Worm (Caenorhabditis elegans) whole organism, L4/young adult: ENCODE results near the gene ztf-13.

Source experiments
- W03F9.2 ChIP-seq: fragments of 150-350 bp; optimal IDR thresholded peaks from 2 replicates; lab custom pipeline; 2014; ENCODE audit warnings: missing biosample characterization, missing genetic modification characterization
- dao-5 ChIP-seq: sonication (generic microtip); optimal IDR thresholded peaks from 2 replicates; lab custom pipeline; 2016; ENCODE audit warnings: missing genotype, missing genetic modification characterization, moderate library complexity, missing compliant biosample characterization
- him-1 ChIP-seq: sonication (generic microtip); optimal IDR thresholded peaks from 2 replicates; lab custom pipeline; 2016; ENCODE audit warnings: missing genotype, missing genetic modification reagents, missing genetic modification characterization, missing compliant biosample characterization

The ztf-13 gene

DNA sequence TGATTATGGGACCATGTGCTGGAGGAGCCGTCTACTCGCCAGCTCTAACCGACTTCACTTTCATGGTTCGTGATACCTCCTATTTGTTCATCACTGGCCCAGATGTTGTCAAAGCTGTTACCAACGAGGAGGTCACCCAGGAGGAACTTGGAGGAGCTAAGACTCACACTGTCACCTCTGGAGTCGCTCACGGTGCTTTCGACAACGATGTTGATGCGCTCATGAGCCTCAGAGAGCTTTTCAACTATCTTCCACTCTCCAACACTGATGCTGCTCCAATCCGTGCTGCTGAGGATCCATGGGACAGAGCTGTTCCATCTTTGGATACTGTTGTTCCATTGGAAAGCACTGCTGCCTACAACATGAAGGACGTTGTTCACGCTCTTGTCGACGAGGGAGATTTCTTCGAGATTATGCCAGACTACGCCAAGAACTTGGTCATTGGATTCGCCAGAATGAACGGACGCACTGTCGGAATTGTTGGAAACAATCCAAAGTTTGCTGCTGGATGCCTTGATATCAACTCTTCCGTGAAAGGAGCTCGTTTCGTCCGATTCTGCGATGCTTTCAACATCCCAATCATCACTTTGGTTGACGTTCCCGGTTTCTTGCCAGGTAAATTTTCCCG lies 10.7 kb downstream of the ztf-13 start:
- TF ChIP-seq W03F9.2 (tag; lab: Kevin White, UChicago), result no peak
- TF ChIP-seq dao-5 (tag; lab: Kevin White, UChicago), result no peak
- no peak for TF ChIP-seq him-1 (tag; lab: Kevin White, UChicago)

DNA sequence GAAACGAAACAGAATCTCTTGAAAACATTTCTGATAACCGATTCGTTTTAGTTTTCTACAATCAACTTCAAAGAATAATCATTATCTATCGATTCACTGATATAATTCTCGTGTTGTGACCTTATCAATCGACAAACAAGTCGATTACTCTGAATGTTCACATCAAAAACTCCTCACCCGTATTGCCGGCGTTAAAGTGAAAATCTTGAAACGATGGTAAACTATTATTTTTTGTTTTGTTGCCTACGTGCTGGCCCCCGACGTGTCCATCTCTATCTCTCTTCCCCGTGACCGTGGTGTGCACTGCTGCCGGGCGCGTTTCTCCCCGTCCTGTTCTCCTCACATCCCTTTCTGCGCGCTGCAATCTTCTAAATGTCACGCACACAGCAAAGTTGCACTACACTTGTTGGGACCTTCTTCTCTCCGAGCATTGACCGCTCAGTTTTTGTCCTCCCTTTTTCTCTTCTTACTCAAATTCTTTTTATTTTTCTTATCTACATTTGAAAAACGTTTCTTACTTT lies 12.0 kb downstream of the ztf-13 start:
- TF ChIP-seq dao-5 (tag; lab: Kevin White, UChicago) (no peak), W03F9.2 (tag; lab: Kevin White, UChicago) (peak; percentile 26), him-1 (tag; lab: Kevin White, UChicago) (no peak)

DNA sequence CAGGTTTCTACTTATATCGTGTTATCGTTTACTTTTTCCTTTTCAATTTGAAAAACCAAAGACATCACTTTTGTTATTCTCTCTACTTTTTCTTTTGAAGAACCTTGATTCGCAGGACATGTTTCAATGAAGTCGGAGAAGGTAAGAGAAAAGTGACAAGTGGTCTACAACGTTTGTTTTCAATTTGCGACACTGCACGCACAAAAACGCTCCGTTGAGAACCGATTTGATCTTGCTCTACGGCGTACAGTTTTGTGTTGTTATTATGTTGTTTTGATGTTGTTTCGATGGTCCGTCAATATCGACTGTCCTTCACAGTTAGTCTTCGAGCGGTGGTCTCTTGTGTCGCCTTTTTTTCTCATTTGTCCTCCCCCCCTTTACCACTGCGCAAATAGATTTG lies 12.6 kb downstream of the ztf-13 start, which contains the start of gene pccb-1:
pccb-1 (plus strand) TSS at position 127 of the 400 bp plus-strand sequence.
- TF ChIP-seq him-1 (tag; lab: Kevin White, UChicago), result no peak
- TF ChIP-seq W03F9.2 (tag; lab: Kevin White, UChicago), result no peak
- no peak for TF ChIP-seq dao-5 (tag; lab: Kevin White, UChicago)

DNA sequence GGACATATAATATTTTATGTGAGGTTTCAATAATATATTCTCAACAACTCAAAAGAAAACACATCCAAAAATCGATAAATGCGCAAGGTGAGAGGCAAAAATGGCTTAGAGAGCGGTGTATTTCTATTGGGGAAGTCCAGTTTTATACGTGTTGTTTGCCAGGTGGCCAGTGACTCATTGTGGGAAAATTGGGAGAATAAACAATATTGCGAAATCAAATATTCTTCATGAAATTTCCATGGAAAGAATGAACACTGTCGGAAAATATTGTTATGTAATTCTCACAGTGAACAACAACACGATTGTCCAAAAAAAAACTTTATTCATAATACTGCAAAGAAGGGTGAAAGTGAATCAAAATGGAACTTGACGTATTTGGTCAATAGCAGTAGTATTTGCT lies 14.3 kb downstream of the ztf-13 start:
- TF ChIP-seq dao-5 (tag; lab: Kevin White, UChicago) (no peak), W03F9.2 (tag; lab: Kevin White, UChicago) (no peak), him-1 (tag; lab: Kevin White, UChicago) (no peak)

DNA sequence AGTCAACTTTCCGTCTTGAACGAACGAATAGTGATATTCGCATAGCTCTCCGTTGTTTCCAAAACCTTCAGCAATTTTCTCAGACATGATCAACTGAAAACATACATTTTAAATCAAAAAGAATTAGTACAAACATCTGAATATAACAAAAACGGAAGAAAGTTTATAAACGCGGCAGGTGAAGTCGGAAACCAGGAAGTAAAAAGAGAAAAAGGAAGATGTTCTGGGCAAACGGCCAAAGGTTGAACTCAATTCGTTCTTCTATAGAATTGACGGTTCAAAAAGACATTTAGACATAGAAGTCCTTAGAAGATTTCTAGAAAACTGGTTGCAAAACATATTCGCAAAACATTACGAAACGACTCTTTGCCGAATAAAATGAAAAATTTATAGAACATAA lies 14.7 kb downstream of the ztf-13 start, which contains the start of gene F52E4.5:
F52E4.5 (minus strand) TSS at position 101 of the 400 bp plus-strand sequence.
- TF ChIP-seq him-1 (tag; lab: Kevin White, UChicago), result no peak
- no peak for TF ChIP-seq W03F9.2 (tag; lab: Kevin White, UChicago)
- TF ChIP-seq dao-5 (tag; lab: Kevin White, UChicago), result no peak

DNA sequence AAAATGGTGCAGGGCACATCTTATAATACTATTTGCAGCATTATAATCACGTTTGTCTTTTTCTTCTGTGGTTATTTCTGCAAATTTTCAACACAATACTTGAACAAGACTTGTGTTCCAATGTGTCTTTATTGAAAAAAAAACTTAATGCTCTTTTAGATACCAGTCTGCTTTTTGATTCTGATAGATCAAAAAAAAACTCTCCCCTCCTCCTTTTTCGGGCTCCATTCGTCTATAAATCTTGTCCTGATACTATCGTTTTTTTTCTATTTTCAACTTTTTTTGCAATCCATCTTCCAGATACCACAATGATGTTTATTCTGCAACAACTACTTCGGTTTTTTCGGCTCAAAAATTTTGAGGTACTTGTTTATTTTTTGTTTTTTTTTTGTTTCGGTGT lies 21.1 kb downstream of the ztf-13 start, which contains the start of gene twk-16:
twk-16 (plus strand) TSS at position 301 of the 400 bp plus-strand sequence.
- no peak for TF ChIP-seq W03F9.2 (tag; lab: Kevin White, UChicago)
- no peak for TF ChIP-seq him-1 (tag; lab: Kevin White, UChicago)
- no peak for TF ChIP-seq dao-5 (tag; lab: Kevin White, UChicago)

DNA sequence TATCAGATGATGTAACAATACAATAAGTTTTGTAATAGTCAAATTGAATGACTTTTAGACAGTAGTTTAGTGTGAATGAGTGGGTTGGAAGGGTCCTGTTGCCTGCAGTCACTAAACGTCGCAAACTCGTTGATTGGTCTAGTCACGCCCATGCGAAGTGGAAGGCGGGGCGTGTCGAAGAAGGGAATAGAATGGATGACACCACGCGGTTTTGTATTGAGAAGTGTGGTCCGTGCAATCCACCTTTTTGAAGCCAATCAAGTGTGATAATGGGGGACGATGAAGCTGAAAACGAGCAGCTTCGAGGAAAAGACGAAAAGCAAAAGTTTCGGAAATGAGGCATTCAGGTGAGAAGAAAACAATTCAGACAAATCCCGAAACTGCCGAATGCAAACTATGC lies 31.7 kb downstream of the ztf-13 start, which contains the start of gene ceh-31:
ceh-31 (minus strand) TSS at position 101 of the 400 bp plus-strand sequence.
- TF ChIP-seq dao-5 (tag; lab: Kevin White, UChicago) (no peak), him-1 (tag; lab: Kevin White, UChicago) (no peak), W03F9.2 (tag; lab: Kevin White, UChicago) (no peak)

DNA sequence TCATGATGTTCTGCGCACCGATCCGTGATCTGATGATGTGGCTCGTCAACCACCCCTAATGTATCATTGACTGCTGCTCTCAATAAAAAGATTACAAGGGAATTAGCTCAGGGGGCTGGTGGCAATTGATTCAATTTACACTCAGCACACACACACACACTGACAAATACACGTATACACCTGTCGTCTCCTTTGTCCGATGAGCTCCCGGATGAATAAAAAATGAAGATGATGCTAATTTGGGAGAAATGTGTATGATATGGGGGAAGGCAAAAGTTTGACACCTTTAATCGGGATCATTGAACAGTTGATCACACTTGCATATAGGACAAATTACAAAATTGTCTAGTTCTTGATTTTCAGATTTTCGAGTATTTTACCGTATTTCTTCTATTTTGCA lies 34.9 kb downstream of the ztf-13 start:
- TF ChIP-seq W03F9.2 (tag; lab: Kevin White, UChicago), result no peak
- TF ChIP-seq dao-5 (tag; lab: Kevin White, UChicago), result no peak
- no peak for TF ChIP-seq him-1 (tag; lab: Kevin White, UChicago)

DNA sequence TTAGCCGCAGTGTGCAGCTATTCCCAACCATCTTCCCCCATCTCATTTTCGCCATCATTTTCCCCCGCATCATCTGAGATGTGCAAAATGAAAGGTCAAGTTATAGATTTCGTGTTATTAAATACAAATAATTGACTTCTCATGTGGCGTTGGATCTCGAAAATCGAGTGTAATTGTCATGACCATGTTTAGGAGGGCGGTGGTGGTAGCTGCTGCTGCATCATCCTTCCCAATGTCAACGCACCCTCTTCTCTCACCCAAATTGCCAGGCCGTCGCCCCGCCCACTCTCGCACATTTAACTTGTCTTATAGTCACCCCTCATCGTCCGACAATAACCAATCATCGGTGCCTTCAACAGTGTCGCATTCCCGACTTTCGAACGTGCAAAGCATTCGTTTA lies 38.7 kb downstream of the ztf-13 start, which contains the start of gene ceh-30:
ceh-30 (plus strand) TSS at position 301 of the 400 bp plus-strand sequence.
- TF ChIP-seq him-1 (tag; lab: Kevin White, UChicago), result no peak

DNA sequence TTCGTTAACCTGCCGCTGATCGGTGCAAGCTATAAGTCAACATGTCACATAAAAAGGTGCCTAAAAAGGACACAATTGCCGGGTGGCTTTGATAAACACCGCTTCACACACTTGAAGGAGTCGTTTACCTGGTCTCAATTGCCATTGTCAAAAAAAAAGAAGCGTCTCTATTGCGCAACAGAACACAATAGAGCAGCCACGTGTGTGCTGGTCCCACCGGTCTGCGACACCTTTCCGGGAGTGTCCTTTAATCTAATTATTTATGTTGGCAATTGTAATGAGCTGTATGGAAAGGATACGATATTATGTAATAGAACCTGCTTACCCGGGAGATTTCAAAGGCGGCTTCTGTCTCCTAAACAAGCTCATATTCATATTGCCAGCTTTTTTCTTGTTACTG lies 40.3 kb downstream of the ztf-13 start:
- TF ChIP-seq W03F9.2 (tag; lab: Kevin White, UChicago) (no peak), dao-5 (tag; lab: Kevin White, UChicago) (no peak), him-1 (tag; lab: Kevin White, UChicago) (no peak)

DNA sequence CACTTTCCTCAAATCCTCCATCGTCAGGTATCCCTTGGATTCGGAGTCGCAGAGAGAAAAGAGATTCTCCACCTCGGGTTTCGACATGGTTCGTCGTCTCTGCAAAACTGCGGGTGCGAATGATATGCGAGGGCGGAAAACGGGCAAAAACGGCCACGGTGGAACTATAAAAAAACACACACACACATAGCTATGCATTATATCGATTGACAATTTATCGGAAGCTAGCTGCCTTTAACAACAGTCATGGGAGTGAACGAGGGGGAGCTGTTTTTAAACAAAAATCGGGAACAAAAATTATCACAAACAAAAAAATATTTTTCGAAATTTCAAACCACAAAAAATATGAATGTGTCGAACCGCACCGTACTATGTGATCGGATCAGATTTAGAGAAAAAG lies 42.7 kb downstream of the ztf-13 start, which contains the start of gene rsef-1:
rsef-1 (minus strand) TSS at position 101 of the 400 bp plus-strand sequence.
- TF ChIP-seq him-1 (tag; lab: Kevin White, UChicago) (no peak), dao-5 (tag; lab: Kevin White, UChicago) (no peak), W03F9.2 (tag; lab: Kevin White, UChicago) (no peak)

DNA sequence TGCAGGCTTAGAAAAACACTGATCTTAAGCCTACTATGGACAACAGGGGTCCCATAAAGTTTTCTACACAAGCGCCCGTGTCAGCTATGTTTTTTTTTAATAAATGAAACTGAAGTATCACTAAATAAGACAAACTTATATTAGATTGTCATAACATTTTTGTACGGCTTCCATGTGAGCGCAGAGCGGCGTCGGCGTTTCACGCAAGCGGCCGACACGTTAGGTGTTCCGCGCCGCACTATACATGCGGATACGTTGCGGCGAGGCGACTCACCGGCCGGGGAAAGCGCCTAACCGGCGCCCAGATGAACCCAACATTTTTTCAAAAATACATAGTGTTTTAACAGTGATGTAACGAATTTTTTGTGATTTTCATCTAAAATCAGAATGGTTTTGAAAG lies 44.3 kb downstream of the ztf-13 start:
- no peak for TF ChIP-seq him-1 (tag; lab: Kevin White, UChicago)
- TF ChIP-seq W03F9.2 (tag; lab: Kevin White, UChicago), result no peak
- TF ChIP-seq dao-5 (tag; lab: Kevin White, UChicago), result no peak

DNA sequence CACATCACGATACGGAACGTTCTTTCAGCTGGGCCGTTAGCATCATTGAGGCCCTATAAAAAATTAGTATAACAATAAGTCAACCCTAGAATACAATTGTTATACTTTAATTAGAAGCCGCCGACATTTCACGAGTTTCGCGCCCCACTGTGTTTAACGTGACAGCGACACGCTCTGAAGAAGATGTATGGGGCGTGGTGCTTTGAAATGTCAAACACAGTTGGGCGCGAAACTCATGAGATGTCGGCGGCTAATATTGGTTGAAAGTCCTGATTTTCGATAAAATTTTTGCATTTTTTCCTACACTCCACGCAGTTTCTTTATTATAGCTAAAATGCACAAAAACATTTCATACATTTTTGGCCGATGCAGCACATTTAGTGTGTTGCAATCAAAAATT lies 45.9 kb downstream of the ztf-13 start:
- no peak for TF ChIP-seq dao-5 (tag; lab: Kevin White, UChicago)

DNA sequence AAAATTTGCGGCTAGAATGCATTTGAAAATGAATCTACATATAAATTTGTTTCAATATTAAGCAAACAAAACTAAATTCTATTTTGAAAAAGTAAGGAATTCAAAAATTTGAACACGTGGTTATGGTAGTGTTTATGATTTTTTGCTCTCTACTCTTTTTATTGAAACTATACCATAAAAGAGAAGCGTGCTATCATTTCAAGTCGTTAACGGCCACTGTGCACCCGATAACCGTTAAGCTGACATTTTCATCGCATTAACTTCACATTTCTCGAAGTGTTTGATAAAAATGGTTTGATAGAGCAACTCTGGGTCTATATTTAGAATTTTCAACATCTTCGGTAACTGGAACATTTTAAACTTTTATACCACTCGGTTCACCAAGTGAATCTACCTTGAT lies 47.2 kb downstream of the ztf-13 start, which contains the start of gene twk-26:
twk-26 (minus strand) TSS at position 23 of the 400 bp plus-strand sequence.
- TF ChIP-seq dao-5 (tag; lab: Kevin White, UChicago) (no peak), him-1 (tag; lab: Kevin White, UChicago) (no peak), W03F9.2 (tag; lab: Kevin White, UChicago) (no peak)
